Fruit fly (Drosophila melanogaster) whole organism, embryonic: ENCODE measurements around the gene CG7601.
A peak's percentile ranks its signal among the peaks of the same experiment; 100 is the strongest.

Experiments used
- Asciz ChIP-seq: fragments of 200-800 bp; sonication (Bioruptor generic); optimal IDR thresholded peaks from 2 replicates; lab custom pipeline; 2017; ENCODE audit warnings: missing biosample characterization, mild to moderate bottlenecking, missing genetic modification characterization, missing genetic modification reagents
- CG10267 ChIP-seq: fragments of 200-800 bp; sonication (Bioruptor generic); optimal IDR thresholded peaks from 2 replicates; lab custom pipeline; 2018; ENCODE audit warnings: missing biosample characterization, mild to moderate bottlenecking, missing genetic modification characterization, moderate library complexity
- CG10462 ChIP-seq: fragments of 200-800 bp; sonication (Bioruptor generic); optimal IDR thresholded peaks from 2 replicates; lab custom pipeline; 2016; ENCODE audit warnings: missing biosample characterization, missing genetic modification characterization
- CG10959 ChIP-seq: fragments of 200-800 bp; sonication (Bioruptor generic); IDR thresholded peaks from 2 replicates; pipeline ENCODE4 v1.3.6; 2022; ENCODE audit warnings: missing biosample characterization, missing genetic modification characterization
- CG13123 ChIP-seq: fragments of 200-800 bp; sonication (Bioruptor generic); optimal IDR thresholded peaks from 2 replicates; lab custom pipeline; 2016; ENCODE audit warnings: missing biosample characterization, missing genetic modification characterization
- CG14965 ChIP-seq: fragments of 200-800 bp; sonication (Bioruptor generic); optimal IDR thresholded peaks from 2 replicates; lab custom pipeline; 2016; ENCODE audit warnings: missing biosample characterization, missing genetic modification characterization, borderline replicate concordance
- CG32767 ChIP-seq: fragments of 200-800 bp; sonication (Bioruptor generic); IDR thresholded peaks from 2 replicates; pipeline ENCODE4 v1.3.6; 2022; ENCODE audit warnings: missing biosample characterization, missing genetic modification characterization
- CG34376 ChIP-seq: fragments of 200-800 bp; sonication (Bioruptor generic); optimal IDR thresholded peaks from 2 replicates; lab custom pipeline; 2018; ENCODE audit warnings: missing biosample characterization, mild to moderate bottlenecking, missing genetic modification characterization
- CG4360 ChIP-seq: fragments of 200-800 bp; sonication (Bioruptor generic); IDR thresholded peaks from 2 replicates; pipeline ENCODE4 v1.3.6; 2022; ENCODE audit warnings: missing biosample characterization, missing genetic modification characterization
- CG4424 ChIP-seq: fragments of 200-800 bp; sonication (Bioruptor generic); optimal IDR thresholded peaks from 3 replicates; lab custom pipeline; 2016; ENCODE audit warnings: missing biosample characterization, missing genetic modification characterization
- CG6689 ChIP-seq: fragments of 200-800 bp; sonication (Bioruptor generic); IDR thresholded peaks from 2 replicates; pipeline ENCODE4 v1.3.6; 2022; ENCODE audit warnings: missing biosample characterization, missing genetic modification characterization
- CG7745 ChIP-seq: fragments of 200-800 bp; sonication (Bioruptor generic); optimal IDR thresholded peaks from 2 replicates; lab custom pipeline; 2018; ENCODE audit warnings: missing biosample characterization, mild to moderate bottlenecking, missing genetic modification characterization, moderate library complexity
- Elba2 ChIP-seq: fragments of 200-800 bp; sonication (Bioruptor generic); optimal IDR thresholded peaks from 3 replicates; lab custom pipeline; 2016; ENCODE audit warnings: missing biosample characterization, missing genetic modification characterization
- H15 ChIP-seq: fragments of 200-800 bp; sonication (Bioruptor generic); IDR thresholded peaks from 3 replicates; pipeline ENCODE4 v1.3.6; 2022; ENCODE audit warnings: missing biosample characterization, missing genetic modification characterization
- Hey ChIP-seq: fragments of 200-800 bp; sonication (Bioruptor generic); optimal IDR thresholded peaks from 3 replicates; lab custom pipeline; 2018; ENCODE audit warnings: missing biosample characterization, mild to moderate bottlenecking, missing genetic modification characterization
- HmgD ChIP-seq: fragments of 200-800 bp; sonication (Bioruptor generic); optimal IDR thresholded peaks from 3 replicates; lab custom pipeline; 2016; ENCODE audit warnings: missing biosample characterization, missing genetic modification characterization
- HmgZ ChIP-seq: fragments of 200-800 bp; sonication (Bioruptor generic); optimal IDR thresholded peaks from 2 replicates; lab custom pipeline; 2018; ENCODE audit warnings: missing biosample characterization, mild to moderate bottlenecking, missing genetic modification characterization
- Lim3 ChIP-seq: fragments of 200-800 bp; sonication (Bioruptor generic); IDR thresholded peaks from 2 replicates; pipeline ENCODE4 v1.3.6; 2022; ENCODE audit warnings: missing biosample characterization, missing genetic modification characterization
- Mad ChIP-seq: fragments of 200-800 bp; sonication (Bioruptor generic); optimal IDR thresholded peaks from 2 replicates; lab custom pipeline; 2016; ENCODE audit warnings: missing biosample characterization, missing genetic modification characterization
- Max ChIP-seq: fragments of 200-800 bp; sonication (Bioruptor generic); optimal IDR thresholded peaks from 2 replicates; lab custom pipeline; 2016; ENCODE audit warnings: missing biosample characterization, mild to moderate bottlenecking, missing genetic modification characterization
- Med ChIP-seq: fragments of 200-800 bp; sonication (Bioruptor generic); peaks from one replicate; lab custom pipeline; 2016; ENCODE audit warnings: missing biosample characterization, missing genetic modification characterization, mild to moderate bottlenecking, inconsistent platforms, moderate library complexity
- Oli ChIP-seq: fragments of 200-800 bp; sonication (Bioruptor generic); optimal IDR thresholded peaks from 2 replicates; lab custom pipeline; 2018; ENCODE audit warnings: missing biosample characterization, mild to moderate bottlenecking, missing genetic modification characterization, moderate library complexity
- Ssrp ChIP-seq: fragments of 200-800 bp; sonication (Bioruptor generic); optimal IDR thresholded peaks from 2 replicates; lab custom pipeline; 2018; ENCODE audit warnings: missing biosample characterization, mild to moderate bottlenecking, missing genetic modification characterization, moderate library complexity
- YL-1 ChIP-seq: fragments of 200-800 bp; sonication (Bioruptor generic); optimal IDR thresholded peaks from 3 replicates; lab custom pipeline; 2017; ENCODE audit warnings: missing biosample characterization, mild to moderate bottlenecking, missing genetic modification characterization
- aop ChIP-seq: fragments of 200-800 bp; sonication (Bioruptor generic); IDR thresholded peaks from 2 replicates; pipeline ENCODE4 v1.3.6; 2022; ENCODE audit warnings: missing biosample characterization, missing genetic modification characterization
- bbx ChIP-seq: fragments of 200-800 bp; sonication (Bioruptor generic); IDR thresholded peaks from 2 replicates; pipeline ENCODE4 v1.3.6; 2022; ENCODE audit warnings: missing biosample characterization, missing genetic modification characterization; ENCODE audit not compliant: partially characterized antibody
- cad ChIP-seq: fragments of >200 bp; optimal IDR thresholded peaks from 2 replicates; lab custom pipeline; 2017; ENCODE audit warnings: missing biosample characterization, missing genetic modification characterization
- chn ChIP-seq: fragments of 200-800 bp; sonication (Bioruptor generic); optimal IDR thresholded peaks from 2 replicates; lab custom pipeline; 2016; ENCODE audit warnings: missing biosample characterization, missing genetic modification characterization
- cwo ChIP-seq: fragments of 200-800 bp; sonication (Bioruptor generic); optimal IDR thresholded peaks from 3 replicates; lab custom pipeline; 2017; ENCODE audit warnings: missing biosample characterization, missing genetic modification characterization, mild to moderate bottlenecking, moderate library complexity, missing genetic modification reagents
- emc ChIP-seq: fragments of 200-800 bp; sonication (Bioruptor generic); optimal IDR thresholded peaks from 2 replicates; lab custom pipeline; 2016; ENCODE audit warnings: missing biosample characterization, missing genetic modification characterization
- eyg ChIP-seq: fragments of 200-800 bp; sonication (Bioruptor generic); optimal IDR thresholded peaks from 3 replicates; lab custom pipeline; 2016; ENCODE audit warnings: missing biosample characterization, missing genetic modification characterization
- fd102C ChIP-seq: fragments of 200-800 bp; sonication (Bioruptor generic); optimal IDR thresholded peaks from 2 replicates; lab custom pipeline; 2018; ENCODE audit warnings: missing biosample characterization, mild to moderate bottlenecking, missing genetic modification characterization, moderate library complexity
- gem ChIP-seq: fragments of 200-800 bp; sonication (Bioruptor generic); optimal IDR thresholded peaks from 2 replicates; lab custom pipeline; 2019; ENCODE audit warnings: missing biosample characterization, mild to moderate bottlenecking, missing genetic modification characterization, moderate library complexity
- grau ChIP-seq: fragments of 200-800 bp; optimal IDR thresholded peaks from 3 replicates; lab custom pipeline; 2019; ENCODE audit warnings: missing biosample characterization, mild to moderate bottlenecking, missing genetic modification characterization, moderate library complexity
- gsb-n ChIP-seq: fragments of 200-800 bp; sonication (Bioruptor generic); optimal IDR thresholded peaks from 3 replicates; lab custom pipeline; 2018; ENCODE audit warnings: missing biosample characterization, mild to moderate bottlenecking, missing genetic modification characterization
- hb ChIP-seq: fragments of 200-800 bp; sonication (Bioruptor generic); IDR thresholded peaks from 3 replicates; pipeline ENCODE4 v1.3.6; 2022; ENCODE audit warnings: missing biosample characterization, missing genetic modification characterization; ENCODE audit not compliant: partially characterized antibody
- jumu ChIP-seq: fragments of 200-800 bp; sonication (Bioruptor generic); optimal IDR thresholded peaks from 3 replicates; lab custom pipeline; 2016; ENCODE audit warnings: missing biosample characterization, missing genetic modification characterization
- kay ChIP-seq: fragments of 200-800 bp; sonication (Bioruptor generic); optimal IDR thresholded peaks from 2 replicates; lab custom pipeline; 2016; ENCODE audit warnings: missing biosample characterization, missing genetic modification characterization
- ken ChIP-seq: fragments of 200-800 bp; sonication (Bioruptor generic); IDR thresholded peaks from 3 replicates; pipeline ENCODE4 v1.3.6; 2022; ENCODE audit warnings: missing biosample characterization, missing genetic modification characterization
- mirr ChIP-seq: fragments of 200-800 bp; sonication (Bioruptor generic); optimal IDR thresholded peaks from 3 replicates; lab custom pipeline; 2018; ENCODE audit warnings: missing biosample characterization, mild to moderate bottlenecking, missing genetic modification characterization
- nau ChIP-seq: fragments of 200-800 bp; sonication (Bioruptor generic); optimal IDR thresholded peaks from 3 replicates; lab custom pipeline; 2017; ENCODE audit warnings: missing biosample characterization, mild to moderate bottlenecking, missing genetic modification characterization, missing genetic modification reagents
- pho ChIP-seq: fragments of 200-800 bp; sonication (Bioruptor generic); optimal IDR thresholded peaks from 2 replicates; lab custom pipeline; 2016; ENCODE audit warnings: missing biosample characterization, missing genetic modification characterization
- phol ChIP-seq: fragments of 200-800 bp; sonication (Bioruptor generic); optimal IDR thresholded peaks from 3 replicates; lab custom pipeline; 2018; ENCODE audit warnings: missing biosample characterization, mild to moderate bottlenecking, missing genetic modification characterization, moderate library complexity
- pita ChIP-seq: fragments of 200-800 bp; sonication (Bioruptor generic); optimal IDR thresholded peaks from 2 replicates; lab custom pipeline; 2017; ENCODE audit warnings: missing biosample characterization, mild to moderate bottlenecking, missing genetic modification characterization
- pnt ChIP-seq: fragments of 200-800 bp; sonication (Bioruptor generic); optimal IDR thresholded peaks from 3 replicates; lab custom pipeline; 2016; ENCODE audit warnings: missing biosample characterization, missing genetic modification characterization
- pros ChIP-seq: fragments of 200-800 bp; sonication (Bioruptor generic); optimal IDR thresholded peaks from 3 replicates; lab custom pipeline; 2019; ENCODE audit warnings: missing biosample characterization, mild to moderate bottlenecking, missing genetic modification characterization, moderate library complexity
- ranshi ChIP-seq: fragments of 200-800 bp; sonication (Bioruptor generic); IDR thresholded peaks from 2 replicates; pipeline ENCODE4 v1.3.6; 2022; ENCODE audit warnings: missing biosample characterization, missing genetic modification characterization
- shn ChIP-seq: fragments of 200-800 bp; sonication (Bioruptor generic); optimal IDR thresholded peaks from 3 replicates; lab custom pipeline; 2016; ENCODE audit warnings: missing biosample characterization, missing genetic modification characterization
- tna ChIP-seq: fragments of 200-800 bp; sonication (Bioruptor generic); IDR thresholded peaks from 2 replicates; pipeline ENCODE4 v1.3.6; 2022; ENCODE audit warnings: missing biosample characterization, missing genetic modification characterization; ENCODE audit not compliant: partially characterized antibody
- zfh2 ChIP-seq: fragments of 200-800 bp; sonication (Bioruptor generic); optimal IDR thresholded peaks from 2 replicates; lab custom pipeline; 2016; ENCODE audit warnings: missing biosample characterization, missing genetic modification characterization

The CG7601 gene

DNA sequence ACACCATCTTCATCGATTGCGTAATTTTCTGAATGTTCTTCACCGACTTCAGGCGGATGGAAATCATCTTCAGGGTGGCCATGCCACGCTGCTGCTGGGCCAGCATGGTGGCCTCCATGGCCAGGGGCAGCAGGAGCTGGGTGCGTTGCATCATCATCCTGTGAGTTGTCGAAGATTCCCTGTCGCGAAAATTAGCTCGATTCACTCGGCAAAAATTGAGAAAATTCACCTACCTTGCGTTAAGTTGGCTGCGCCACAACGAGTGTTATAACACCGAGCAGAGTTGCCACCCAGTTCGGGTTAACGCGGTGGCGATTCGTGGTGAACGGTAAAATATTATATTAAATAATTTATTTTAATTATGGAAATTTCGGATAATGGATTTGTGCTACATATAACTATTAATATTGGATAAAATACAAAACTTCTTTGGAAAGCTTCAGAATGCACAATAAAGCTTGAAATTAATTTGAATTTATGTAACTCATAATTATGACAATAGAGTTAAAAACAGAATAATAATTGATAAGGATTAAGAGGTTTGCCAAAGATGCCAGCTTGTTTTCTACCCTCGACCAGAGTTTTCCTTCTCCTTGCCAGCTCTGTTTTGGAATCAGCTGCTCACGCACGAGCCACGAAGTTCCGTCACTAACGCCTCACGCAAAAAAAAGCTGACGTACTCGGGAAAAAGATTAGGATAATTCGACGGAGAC lies 12.2 kb upstream of the CG7601 start, which contains the start of the genes ATPsyngamma and yata (continued):
- TF ChIP-seq phol = peak; percentile 56
- no peak for TF ChIP-seq HmgD (GFP tag; lab: Kevin White, UChicago)
- TF ChIP-seq HmgZ (tag; lab: Kevin White, UChicago) = no peak
- TF ChIP-seq CG34376 (GFP tag; lab: Kevin White, UChicago) = no peak
- TF ChIP-seq Lim3 (GFP tag; lab: Robert Waterston, UW) = no peak
- no peak for TF ChIP-seq ranshi
- TF ChIP-seq grau (tag; lab: Kevin White, UChicago) = peak; percentile 49
- no peak for TF ChIP-seq pnt (GFP tag; lab: Kevin White, UChicago)
- TF ChIP-seq Ssrp (tag; lab: Kevin White, UChicago) = peak; percentile 19
- TF ChIP-seq CG10959 (GFP tag; lab: Robert Waterston, UW) = no peak
- TF ChIP-seq kay (GFP tag; lab: Kevin White, UChicago) = no peak
- TF ChIP-seq jumu (GFP tag; lab: Kevin White, UChicago) = no peak
- peak; percentile 92 for TF ChIP-seq YL-1 (GFP tag; lab: Kevin White, UChicago)
- TF ChIP-seq hb (GFP tag; lab: Robert Waterston, UW) = peak; percentile 49; the same call in 1 of the 3 replicates
- no peak for TF ChIP-seq emc (GFP tag; lab: Kevin White, UChicago)
- TF ChIP-seq aop (GFP tag; lab: Robert Waterston, UW) = no peak
- TF ChIP-seq zfh2 (GFP tag; lab: Kevin White, UChicago) = peak; percentile 10
- no peak for TF ChIP-seq CG13123
- no peak for TF ChIP-seq mirr (GFP tag; lab: Kevin White, UChicago)
- TF ChIP-seq CG14965 = no peak
- 0 out of 3 replicates have a peak, but pooled peaks have one; percentile 44 for TF ChIP-seq ken (GFP tag; lab: Robert Waterston, UW)
- TF ChIP-seq Mad (GFP tag; lab: Kevin White, UChicago) = no peak
- TF ChIP-seq gsb-n = no peak
- TF ChIP-seq pita (GFP tag; lab: Kevin White, UChicago) = no peak
- TF ChIP-seq pho (GFP tag; lab: Kevin White, UChicago) = no peak
- TF ChIP-seq Elba2 = peak; percentile 9
- no peak for TF ChIP-seq CG7745 (tag; lab: Kevin White, UChicago)
- peak; percentile 46; the same call in 1 of the 2 replicates for TF ChIP-seq tna (GFP tag; lab: Robert Waterston, UW)
- no peak for TF ChIP-seq Hey (tag; lab: Kevin White, UChicago)
- TF ChIP-seq cwo (GFP tag; lab: Kevin White, UChicago) = no peak
- peak; percentile 45 for TF ChIP-seq CG10267 (tag; lab: Kevin White, UChicago)
- TF ChIP-seq Med = peak; percentile 6
- TF ChIP-seq shn (GFP tag; lab: Kevin White, UChicago) = no peak
- peak; percentile 27; the same call in 1 of the 2 replicates for TF ChIP-seq CG6689
- TF ChIP-seq nau (GFP tag; lab: Kevin White, UChicago) = no peak
- peak; percentile 81 for TF ChIP-seq bbx
- no peak for TF ChIP-seq CG4360 (GFP tag; lab: Robert Waterston, UW)
- TF ChIP-seq CG32767 = no peak
- peak; percentile 27 for TF ChIP-seq Max (GFP tag; lab: Kevin White, UChicago)
- no peak for TF ChIP-seq chn (GFP tag; lab: Kevin White, UChicago)
- TF ChIP-seq eyg (GFP tag; lab: Kevin White, UChicago) = no peak
- no peak for TF ChIP-seq CG10462 (GFP tag; lab: Kevin White, UChicago)
- no peak for TF ChIP-seq Asciz (GFP tag; lab: Kevin White, UChicago)
- TF ChIP-seq Oli (tag; lab: Kevin White, UChicago) = peak; percentile 19
- TF ChIP-seq gem (tag; lab: Kevin White, UChicago) = no peak
- TF ChIP-seq H15 (GFP tag; lab: Robert Waterston, UW) = no peak
- TF ChIP-seq cad = no peak
- TF ChIP-seq fd102C (GFP tag; lab: Kevin White, UChicago) = no peak
- no peak for TF ChIP-seq pros
- peak; percentile 38 for TF ChIP-seq CG4424
